Fruit fly (Drosophila melanogaster) whole organism, embryonic: Measurements from ENCODE around the gene CG44001.

Experiments
- C15 ChIP-seq: fragments of 200-800 bp; sonication (Bioruptor generic); IDR thresholded peaks from 3 replicates; pipeline ENCODE4 v1.3.6; 2022; ENCODE audit warnings: missing biosample characterization, missing genetic modification characterization
- CG13123 ChIP-seq: fragments of 200-800 bp; sonication (Bioruptor generic); optimal IDR thresholded peaks from 2 replicates; lab custom pipeline; 2016; ENCODE audit warnings: missing biosample characterization, missing genetic modification characterization
- CG14050 ChIP-seq: fragments of 200-800 bp; sonication (Bioruptor generic); IDR thresholded peaks from 3 replicates; pipeline ENCODE4 v1.3.6; 2022; ENCODE audit warnings: missing biosample characterization, missing genetic modification characterization
- CG14710 ChIP-seq: fragments of 200-800 bp; sonication (Bioruptor generic); optimal IDR thresholded peaks from 3 replicates; lab custom pipeline; 2019; ENCODE audit warnings: missing biosample characterization, mild to moderate bottlenecking, missing genetic modification characterization, moderate library complexity
- CG15269 ChIP-seq: fragments of 200-800 bp; sonication (Bioruptor generic); optimal IDR thresholded peaks from 2 replicates; lab custom pipeline; 2018; ENCODE audit warnings: missing biosample characterization, mild to moderate bottlenecking, missing genetic modification characterization, moderate library complexity
- CG1529 ChIP-seq: fragments of 200-800 bp; sonication (Bioruptor generic); optimal IDR thresholded peaks from 3 replicates; lab custom pipeline; 2018; ENCODE audit warnings: missing biosample characterization, missing genetic modification characterization
- CG15696 ChIP-seq: fragments of 200-800 bp; sonication (Bioruptor generic); optimal IDR thresholded peaks from 2 replicates; lab custom pipeline; 2019; ENCODE audit warnings: missing biosample characterization, mild to moderate bottlenecking, missing genetic modification characterization, moderate library complexity
- CG16813 ChIP-seq: fragments of 200-800 bp; sonication (Bioruptor generic); IDR thresholded peaks from 3 replicates; pipeline ENCODE4 v1.3.6; 2022; ENCODE audit warnings: missing biosample characterization, missing genetic modification characterization; ENCODE audit not compliant: partially characterized antibody
- CG16863 ChIP-seq: fragments of 200-800 bp; sonication (Bioruptor generic); optimal IDR thresholded peaks from 3 replicates; lab custom pipeline; 2016; ENCODE audit warnings: missing biosample characterization, missing genetic modification characterization
- CG17359 ChIP-seq: fragments of 200-800 bp; sonication (Bioruptor generic); optimal IDR thresholded peaks from 3 replicates; lab custom pipeline; 2018; ENCODE audit warnings: missing biosample characterization, mild to moderate bottlenecking, missing genetic modification characterization, moderate library complexity
- CG17361 ChIP-seq: fragments of 200-800 bp; sonication (Bioruptor generic); IDR thresholded peaks from 3 replicates; pipeline ENCODE4 v1.3.6; 2022; ENCODE audit warnings: missing biosample characterization, missing genetic modification characterization
- CG2678 ChIP-seq: fragments of 200-800 bp; sonication (Bioruptor generic); optimal IDR thresholded peaks from 3 replicates; lab custom pipeline; 2019; ENCODE audit warnings: missing biosample characterization, mild to moderate bottlenecking, missing genetic modification characterization, moderate library complexity
- CG30403 ChIP-seq: fragments of 200-800 bp; sonication (Bioruptor generic); optimal IDR thresholded peaks from 3 replicates; lab custom pipeline; 2016; ENCODE audit warnings: missing biosample characterization, missing genetic modification characterization
- CG4854 ChIP-seq: fragments of 200-800 bp; sonication (Bioruptor generic); optimal IDR thresholded peaks from 2 replicates; lab custom pipeline; 2016; ENCODE audit warnings: missing biosample characterization, missing genetic modification characterization, inconsistent platforms
- CG6689 ChIP-seq: fragments of 200-800 bp; sonication (Bioruptor generic); IDR thresholded peaks from 2 replicates; pipeline ENCODE4 v1.3.6; 2022; ENCODE audit warnings: missing biosample characterization, missing genetic modification characterization
- CG6791 ChIP-seq: fragments of 200-800 bp; sonication (Bioruptor generic); IDR thresholded peaks from 3 replicates; pipeline ENCODE4 v1.3.6; 2022; ENCODE audit warnings: missing biosample characterization, missing genetic modification characterization; ENCODE audit not compliant: partially characterized antibody
- CG6813 ChIP-seq: fragments of 200-800 bp; sonication (Bioruptor generic); optimal IDR thresholded peaks from 2 replicates; lab custom pipeline; 2017; ENCODE audit warnings: missing biosample characterization, missing genetic modification characterization, mild to moderate bottlenecking, moderate library complexity, missing genetic modification reagents
- CG7839 ChIP-seq: fragments of 200-800 bp; sonication (Bioruptor generic); optimal IDR thresholded peaks from 3 replicates; lab custom pipeline; 2018; ENCODE audit warnings: missing biosample characterization, mild to moderate bottlenecking, missing genetic modification characterization, moderate library complexity
- CG7928 ChIP-seq: fragments of 200-800 bp; sonication (Bioruptor generic); optimal IDR thresholded peaks from 2 replicates; lab custom pipeline; 2017; ENCODE audit warnings: missing biosample characterization, mild to moderate bottlenecking, missing genetic modification characterization
- CG8765 ChIP-seq: fragments of 200-800 bp; sonication (Bioruptor generic); IDR thresholded peaks from 2 replicates; pipeline ENCODE4 v1.3.6; 2022; ENCODE audit warnings: missing biosample characterization, missing genetic modification characterization
- CG9797 ChIP-seq: fragments of 200-800 bp; sonication (Bioruptor generic); optimal IDR thresholded peaks from 3 replicates; lab custom pipeline; 2018; ENCODE audit warnings: missing biosample characterization, mild to moderate bottlenecking, missing genetic modification characterization
- CkIIα-i1 ChIP-seq: fragments of 200-800 bp; sonication (Bioruptor generic); IDR thresholded peaks from 2 replicates; pipeline ENCODE4 v1.3.6; 2022; ENCODE audit warnings: missing biosample characterization, missing genetic modification characterization
- CoRest ChIP-seq: fragments of 200-800 bp; sonication (Bioruptor generic); optimal IDR thresholded peaks from 3 replicates; lab custom pipeline; 2018; ENCODE audit warnings: missing biosample characterization, mild to moderate bottlenecking, missing genetic modification characterization, moderate library complexity
- Fer1 ChIP-seq: fragments of 200-800 bp; sonication (Bioruptor generic); optimal IDR thresholded peaks from 2 replicates; lab custom pipeline; 2017; ENCODE audit warnings: missing biosample characterization, mild to moderate bottlenecking, missing genetic modification characterization
- HmgZ ChIP-seq: fragments of 200-800 bp; sonication (Bioruptor generic); optimal IDR thresholded peaks from 2 replicates; lab custom pipeline; 2018; ENCODE audit warnings: missing biosample characterization, mild to moderate bottlenecking, missing genetic modification characterization
- NFAT ChIP-seq: fragments of 200-800 bp; sonication (Bioruptor generic); IDR thresholded peaks from 2 replicates; pipeline ENCODE4 v1.3.6; 2022; ENCODE audit warnings: missing biosample characterization, missing genetic modification characterization
- Nf-YB ChIP-seq: fragments of 200-800 bp; sonication (Bioruptor generic); optimal IDR thresholded peaks from 3 replicates; lab custom pipeline; 2019; ENCODE audit warnings: missing biosample characterization, mild to moderate bottlenecking, missing genetic modification characterization, moderate library complexity
- Oli ChIP-seq: fragments of 200-800 bp; sonication (Bioruptor generic); optimal IDR thresholded peaks from 2 replicates; lab custom pipeline; 2018; ENCODE audit warnings: missing biosample characterization, mild to moderate bottlenecking, missing genetic modification characterization, moderate library complexity
- Optix ChIP-seq: fragments of 200-800 bp; sonication (Bioruptor generic); IDR thresholded peaks from 3 replicates; pipeline ENCODE4 v1.3.6; 2022; ENCODE audit warnings: missing biosample characterization, missing genetic modification characterization
- abd-A ChIP-seq: fragments of 200-800 bp; sonication (Bioruptor generic); optimal IDR thresholded peaks from 3 replicates; lab custom pipeline; 2019; ENCODE audit warnings: missing biosample characterization, mild to moderate bottlenecking, missing genetic modification characterization, moderate library complexity
- amos ChIP-seq: fragments of 200-800 bp; sonication (Bioruptor generic); IDR thresholded peaks from 2 replicates; pipeline ENCODE4 v1.3.6; 2022; ENCODE audit warnings: missing biosample characterization, missing genetic modification characterization; ENCODE audit not compliant: partially characterized antibody
- dmrt11E ChIP-seq: fragments of 200-800 bp; sonication (Bioruptor generic); optimal IDR thresholded peaks from 3 replicates; lab custom pipeline; 2018; ENCODE audit warnings: missing biosample characterization, mild to moderate bottlenecking, missing genetic modification characterization, moderate library complexity
- grau ChIP-seq: fragments of 200-800 bp; optimal IDR thresholded peaks from 3 replicates; lab custom pipeline; 2019; ENCODE audit warnings: missing biosample characterization, mild to moderate bottlenecking, missing genetic modification characterization, moderate library complexity
- grn ChIP-seq: fragments of 200-800 bp; sonication (Bioruptor generic); optimal IDR thresholded peaks from 3 replicates; lab custom pipeline; 2017; ENCODE audit warnings: missing biosample characterization, missing genetic modification characterization
- ind ChIP-seq: fragments of 200-800 bp; sonication (Bioruptor generic); optimal IDR thresholded peaks from 3 replicates; lab custom pipeline; 2016; ENCODE audit warnings: missing biosample characterization, missing genetic modification characterization
- insv ChIP-seq, 2 experiments: fragments of 200-800 bp; sonication (Bioruptor generic); optimal IDR thresholded peaks; 3 replicates each; lab custom pipeline; 2016 to 2018; ENCODE audit warnings: missing biosample characterization in 2 of 2, missing genetic modification characterization in 2 of 2
- inv ChIP-seq: fragments of 200-800 bp; sonication (Bioruptor generic); IDR thresholded peaks from 2 replicates; pipeline ENCODE4 v1.3.6; 2022; ENCODE audit warnings: missing biosample characterization, missing genetic modification characterization; ENCODE audit not compliant: partially characterized antibody
- ken ChIP-seq: fragments of 200-800 bp; sonication (Bioruptor generic); IDR thresholded peaks from 3 replicates; pipeline ENCODE4 v1.3.6; 2022; ENCODE audit warnings: missing biosample characterization, missing genetic modification characterization
- lola ChIP-seq, 3 experiments: fragments of >200 bp in 2 of 3; fragments of 200-800 bp in 1 of 3; sonication (Bioruptor generic) in 1 of 3; optimal IDR thresholded peaks; 2 replicates each; lab custom pipeline; 2017 to 2019; ENCODE audit warnings: missing biosample characterization in 3 of 3, missing genetic modification characterization in 3 of 3, mild to moderate bottlenecking in 1 of 3, moderate library complexity in 1 of 3
- nerfin-1 ChIP-seq: fragments of 200-800 bp; sonication (Bioruptor generic); optimal IDR thresholded peaks from 3 replicates; lab custom pipeline; 2019; ENCODE audit warnings: missing biosample characterization, mild to moderate bottlenecking, missing genetic modification characterization, moderate library complexity
- phol ChIP-seq: fragments of 200-800 bp; sonication (Bioruptor generic); optimal IDR thresholded peaks from 3 replicates; lab custom pipeline; 2018; ENCODE audit warnings: missing biosample characterization, mild to moderate bottlenecking, missing genetic modification characterization, moderate library complexity
- prd ChIP-seq, 3 experiments: fragments of >200 bp in 2 of 3; fragments of 200-800 bp in 1 of 3; sonication (Bioruptor generic) in 1 of 3; optimal IDR thresholded peaks in 2 of 3; IDR thresholded peaks in 1 of 3; 2 replicates in 2 of 3; 3 replicates in 1 of 3; pipeline versions ENCODE4 v1.3.6 to Lab custom; 2017 to 2022; ENCODE audit warnings: missing biosample characterization in 1 of 3, missing genetic modification characterization in 1 of 3
- pros ChIP-seq: fragments of 200-800 bp; sonication (Bioruptor generic); optimal IDR thresholded peaks from 3 replicates; lab custom pipeline; 2019; ENCODE audit warnings: missing biosample characterization, mild to moderate bottlenecking, missing genetic modification characterization, moderate library complexity
- sd ChIP-seq: fragments of 200-800 bp; sonication (Bioruptor generic); optimal IDR thresholded peaks from 3 replicates; lab custom pipeline; 2018; ENCODE audit warnings: missing biosample characterization, mild to moderate bottlenecking, missing genetic modification characterization, moderate library complexity
- slbo ChIP-seq: fragments of 200-800 bp; sonication (Bioruptor generic); IDR thresholded peaks from 2 replicates; pipeline ENCODE4 v1.3.6; 2022; ENCODE audit warnings: missing biosample characterization, missing genetic modification characterization
- sqz ChIP-seq: fragments of 200-800 bp; sonication (Bioruptor generic); optimal IDR thresholded peaks from 3 replicates; lab custom pipeline; 2018; ENCODE audit warnings: missing biosample characterization, mild to moderate bottlenecking, missing genetic modification characterization
- unpg ChIP-seq: fragments of 200-800 bp; sonication (Bioruptor generic); optimal IDR thresholded peaks from 3 replicates; lab custom pipeline; 2018; ENCODE audit warnings: missing biosample characterization, mild to moderate bottlenecking, missing genetic modification characterization, moderate library complexity

Gene CG44001

dm6 chr2L:5037402-5037860, 5.6 kb upstream of the CG44001 start, which contains the start of the genes CG14042 and SP555 (continued):
- TF ChIP-seq CG4854 (GFP tag; lab: Kevin White, UChicago) (no peak), slbo (GFP tag; lab: Robert Waterston, UW) (no peak), amos (GFP tag; lab: Robert Waterston, UW) (0 out of 2 replicates have a peak, but pooled peaks have one; percentile 13), CG16863 (GFP tag; lab: Kevin White, UChicago) (no peak), abd-A (tag; lab: Kevin White, UChicago) (peak; percentile 86), CG7928 (GFP tag; lab: Kevin White, UChicago) (peak; percentile 39), CkIIα-i1 (no peak), sqz (GFP tag; lab: Kevin White, UChicago) (peak; percentile 63), sd (tag; lab: Kevin White, UChicago) (peak; percentile 27), Optix (GFP tag; lab: Robert Waterston, UW) (no peak), CG6791 (GFP tag; lab: Robert Waterston, UW) (0 out of 3 replicates have a peak, but pooled peaks have one; percentile 41), grn (GFP tag; lab: Kevin White, UChicago) (peak; percentile 41), CG9797 (GFP tag; lab: Kevin White, UChicago) (no peak), HmgZ (tag; lab: Kevin White, UChicago) (no peak), inv (no peak), NFAT (no peak), insv (GFP tag; optimal IDR thresholded peaks at IDR 0.05; lab: Kevin White, UChicago) (peak in 1 of 2 experiments; percentile 77)

dm6 chr2L:5042076-5042475, 994 bp upstream of the CG44001 start:
- TF ChIP-seq dmrt11E (tag; lab: Kevin White, UChicago) = peak; percentile 62
- peak; percentile 57 for TF ChIP-seq phol (tag; lab: Kevin White, UChicago)
- TF ChIP-seq CG17359 = peak; percentile 31
- TF ChIP-seq nerfin-1 = peak; percentile 25
- TF ChIP-seq CG14710 (tag; lab: Kevin White, UChicago) = peak; percentile 53
- TF ChIP-seq CG7839 (tag; lab: Kevin White, UChicago) = peak; percentile 43
- TF ChIP-seq CG16813 (GFP tag; lab: Robert Waterston, UW) = no peak
- peak; percentile 23 for TF ChIP-seq CG15269 (tag; lab: Kevin White, UChicago)
- TF ChIP-seq CG8765 (GFP tag; lab: Robert Waterston, UW) = no peak
- peak; percentile 48 for TF ChIP-seq unpg (GFP tag; lab: Kevin White, UChicago)
- TF ChIP-seq prd (optimal IDR thresholded peaks at IDR 0.05; lab: Kevin White, UChicago) = no peak
- peak; percentile 47; the same call in 2 of the 3 replicates for TF ChIP-seq prd (GFP tag; IDR thresholded peaks at IDR 0.05; lab: Robert Waterston, UW)
- 0 out of 2 replicates have a peak, but pooled peaks have one; percentile 32 for TF ChIP-seq CG6689
- TF ChIP-seq CG14050 (GFP tag; lab: Robert Waterston, UW) = no peak
- no peak for TF ChIP-seq pros (GFP tag; lab: Kevin White, UChicago)
- no peak for TF ChIP-seq C15
- peak; percentile 53; the same call in 2 of the 3 replicates for TF ChIP-seq CG17361 (GFP tag; lab: Robert Waterston, UW)
- peak in 1 of 3 experiments; percentile 57 for TF ChIP-seq lola (GFP tag; optimal IDR thresholded peaks at IDR 0.05; lab: Kevin White, UChicago)
- TF ChIP-seq Nf-YB (GFP tag; lab: Kevin White, UChicago) = peak; percentile 1
- peak; percentile 55 for TF ChIP-seq CG15696 (tag; lab: Kevin White, UChicago)
- peak; percentile 36 for TF ChIP-seq Oli (tag; lab: Kevin White, UChicago)
- TF ChIP-seq CG2678 (tag; lab: Kevin White, UChicago) = peak; percentile 62
- TF ChIP-seq CG30403 (GFP tag; lab: Kevin White, UChicago) = peak; percentile 4
- peak; percentile 11 for TF ChIP-seq ind (GFP tag; lab: Kevin White, UChicago)
- no peak for TF ChIP-seq CG6813 (GFP tag; lab: Kevin White, UChicago)
- peak; percentile 42 for TF ChIP-seq grau
- no peak for TF ChIP-seq CG13123
- TF ChIP-seq Fer1 = peak; percentile 0
- peak; percentile 54 for TF ChIP-seq CoRest (tag; lab: Kevin White, UChicago)
- TF ChIP-seq ken (GFP tag; lab: Robert Waterston, UW) = peak; percentile 32; the same call in 1 of the 3 replicates
- peak; percentile 3 for TF ChIP-seq CG1529 (GFP tag; lab: Kevin White, UChicago)
